Fruit fly (Drosophila melanogaster) whole organism, embryonic: ENCODE data around the gene CG8117.

Experiments
- Atf-2 ChIP-seq: fragments of 200-800 bp; sonication (Bioruptor generic); optimal IDR thresholded peaks from 2 replicates; lab custom pipeline; 2016; ENCODE audit warnings: missing biosample characterization, missing genetic modification characterization
- Atf6 ChIP-seq: fragments of 200-800 bp; sonication (Bioruptor generic); IDR thresholded peaks from 2 replicates; pipeline ENCODE4 v1.3.6; 2022; ENCODE audit warnings: missing biosample characterization, missing genetic modification characterization
- CG10147 ChIP-seq: fragments of 200-800 bp; sonication (Bioruptor generic); optimal IDR thresholded peaks from 2 replicates; lab custom pipeline; 2019; ENCODE audit warnings: missing biosample characterization, mild to moderate bottlenecking, missing genetic modification characterization, moderate library complexity
- CG12299 ChIP-seq: fragments of 200-800 bp; sonication (Bioruptor generic); optimal IDR thresholded peaks from 2 replicates; lab custom pipeline; 2018; ENCODE audit warnings: missing biosample characterization, mild to moderate bottlenecking, missing genetic modification characterization
- CG12391 ChIP-seq: fragments of 200-800 bp; sonication (Bioruptor generic); optimal IDR thresholded peaks from 3 replicates; lab custom pipeline; 2018; ENCODE audit warnings: missing biosample characterization, mild to moderate bottlenecking, missing genetic modification characterization, moderate library complexity
- CG17612 ChIP-seq: fragments of 200-800 bp; sonication (Bioruptor generic); IDR thresholded peaks from 2 replicates; pipeline ENCODE4 v1.3.6; 2022; ENCODE audit warnings: missing biosample characterization, missing genetic modification characterization
- CG18011 ChIP-seq: fragments of 200-800 bp; sonication (Bioruptor generic); optimal IDR thresholded peaks from 2 replicates; lab custom pipeline; 2017; ENCODE audit warnings: missing biosample characterization, missing genetic modification characterization, mild to moderate bottlenecking, moderate library complexity, missing genotype
- CG1832 ChIP-seq: fragments of 200-800 bp; sonication (Bioruptor generic); optimal IDR thresholded peaks from 2 replicates; lab custom pipeline; 2017; ENCODE audit warnings: missing biosample characterization, mild to moderate bottlenecking, missing genetic modification characterization, inconsistent platforms
- CG30403 ChIP-seq: fragments of 200-800 bp; sonication (Bioruptor generic); optimal IDR thresholded peaks from 3 replicates; lab custom pipeline; 2016; ENCODE audit warnings: missing biosample characterization, missing genetic modification characterization
- CG31224 ChIP-seq: fragments of 200-800 bp; sonication (Bioruptor generic); IDR thresholded peaks from 2 replicates; pipeline ENCODE4 v1.3.6; 2022; ENCODE audit warnings: missing biosample characterization, missing genetic modification characterization
- CG3407 ChIP-seq: fragments of 200-800 bp; sonication (Bioruptor generic); optimal IDR thresholded peaks from 2 replicates; lab custom pipeline; 2018; ENCODE audit warnings: missing biosample characterization, mild to moderate bottlenecking, missing genetic modification characterization
- CG3726 ChIP-seq: fragments of 200-800 bp; sonication (Bioruptor generic); IDR thresholded peaks from 3 replicates; pipeline ENCODE4, ENCODE4 v1.3.6; 2022; ENCODE audit warnings: missing biosample characterization, missing genetic modification characterization
- CG6689 ChIP-seq: fragments of 200-800 bp; sonication (Bioruptor generic); IDR thresholded peaks from 2 replicates; pipeline ENCODE4 v1.3.6; 2022; ENCODE audit warnings: missing biosample characterization, missing genetic modification characterization
- CG7987 ChIP-seq: fragments of 200-800 bp; sonication (Bioruptor generic); optimal IDR thresholded peaks from 2 replicates; lab custom pipeline; 2018; ENCODE audit warnings: missing biosample characterization, mild to moderate bottlenecking, missing genetic modification characterization, moderate library complexity
- CG8765 ChIP-seq: fragments of 200-800 bp; sonication (Bioruptor generic); IDR thresholded peaks from 2 replicates; pipeline ENCODE4 v1.3.6; 2022; ENCODE audit warnings: missing biosample characterization, missing genetic modification characterization
- CG9932 ChIP-seq: fragments of 200-800 bp; sonication (Bioruptor generic); IDR thresholded peaks from 2 replicates; pipeline ENCODE4 v1.3.6; 2022; ENCODE audit warnings: missing biosample characterization, missing genetic modification characterization
- D ChIP-seq, 2 experiments: fragments of 200-800 bp in 1 of 2; fragments of >200 bp in 1 of 2; sonication (Bioruptor generic) in 1 of 2; optimal IDR thresholded peaks; 2 replicates in 1 of 2; 3 replicates in 1 of 2; lab custom pipeline; 2017; ENCODE audit warnings: mild to moderate bottlenecking in 1 of 2, missing biosample characterization in 1 of 2, missing genetic modification characterization in 1 of 2, missing genetic modification reagents in 1 of 2
- Deaf1 ChIP-seq: fragments of 200-800 bp; optimal IDR thresholded peaks from 3 replicates; lab custom pipeline; 2019; ENCODE audit warnings: missing biosample characterization, mild to moderate bottlenecking, missing genetic modification characterization, moderate library complexity
- Dip2 ChIP-seq: fragments of 200-800 bp; sonication (Bioruptor generic); IDR thresholded peaks from 2 replicates; pipeline ENCODE4 v1.3.6; 2022; ENCODE audit warnings: missing biosample characterization, missing genetic modification characterization
- Eip74EF ChIP-seq, 2 experiments: fragments of 200-800 bp in 1 of 2; fragments of >200 bp in 1 of 2; sonication (Bioruptor generic) in 1 of 2; optimal IDR thresholded peaks; 2 replicates each; lab custom pipeline; 2017 to 2019; ENCODE audit warnings: missing biosample characterization in 2 of 2, missing genetic modification characterization in 2 of 2, mild to moderate bottlenecking in 1 of 2, moderate library complexity in 1 of 2
- Elba2 ChIP-seq: fragments of 200-800 bp; sonication (Bioruptor generic); optimal IDR thresholded peaks from 3 replicates; lab custom pipeline; 2016; ENCODE audit warnings: missing biosample characterization, missing genetic modification characterization
- Hmr ChIP-seq: fragments of 200-800 bp; sonication (Bioruptor generic); optimal IDR thresholded peaks from 3 replicates; lab custom pipeline; 2017; ENCODE audit warnings: mild to moderate bottlenecking, missing biosample characterization, missing genetic modification reagents, missing genetic modification characterization
- Hmx ChIP-seq: fragments of 200-800 bp; sonication (Bioruptor generic); optimal IDR thresholded peaks from 2 replicates; lab custom pipeline; 2016; ENCODE audit warnings: missing biosample characterization, missing genetic modification characterization
- Lim3 ChIP-seq: fragments of 200-800 bp; sonication (Bioruptor generic); IDR thresholded peaks from 2 replicates; pipeline ENCODE4 v1.3.6; 2022; ENCODE audit warnings: missing biosample characterization, missing genetic modification characterization
- Mes4 ChIP-seq: fragments of 200-800 bp; sonication (Bioruptor generic); optimal IDR thresholded peaks from 2 replicates; lab custom pipeline; 2016; ENCODE audit warnings: missing biosample characterization, missing genetic modification characterization
- Nf-YB ChIP-seq: fragments of 200-800 bp; sonication (Bioruptor generic); optimal IDR thresholded peaks from 3 replicates; lab custom pipeline; 2019; ENCODE audit warnings: missing biosample characterization, mild to moderate bottlenecking, missing genetic modification characterization, moderate library complexity
- Oaz ChIP-seq: fragments of 200-800 bp; sonication (Bioruptor generic); IDR thresholded peaks from 2 replicates; pipeline ENCODE4 v1.3.6; 2022; ENCODE audit warnings: missing biosample characterization, missing genetic modification characterization
- Six4 ChIP-seq: fragments of 200-800 bp; sonication (Bioruptor generic); optimal IDR thresholded peaks from 2 replicates; lab custom pipeline; 2016; ENCODE audit warnings: missing biosample characterization, missing genetic modification characterization
- ac ChIP-seq: fragments of 200-800 bp; sonication (Bioruptor generic); optimal IDR thresholded peaks from 3 replicates; lab custom pipeline; 2017; ENCODE audit warnings: missing biosample characterization, mild to moderate bottlenecking, missing genetic modification characterization
- amos ChIP-seq: fragments of 200-800 bp; sonication (Bioruptor generic); IDR thresholded peaks from 2 replicates; pipeline ENCODE4 v1.3.6; 2022; ENCODE audit warnings: missing biosample characterization, missing genetic modification characterization; ENCODE audit not compliant: partially characterized antibody
- bbx ChIP-seq: fragments of 200-800 bp; sonication (Bioruptor generic); IDR thresholded peaks from 2 replicates; pipeline ENCODE4 v1.3.6; 2022; ENCODE audit warnings: missing biosample characterization, missing genetic modification characterization; ENCODE audit not compliant: partially characterized antibody
- btn ChIP-seq: fragments of 200-800 bp; sonication (Bioruptor generic); optimal IDR thresholded peaks from 2 replicates; lab custom pipeline; 2016; ENCODE audit warnings: missing biosample characterization, missing genetic modification characterization
- chm ChIP-seq: fragments of 200-800 bp; sonication (Bioruptor generic); IDR thresholded peaks from 2 replicates; pipeline ENCODE4 v1.3.6; 2022; ENCODE audit warnings: missing biosample characterization, missing genetic modification characterization
- chn ChIP-seq: fragments of 200-800 bp; sonication (Bioruptor generic); optimal IDR thresholded peaks from 2 replicates; lab custom pipeline; 2016; ENCODE audit warnings: missing biosample characterization, missing genetic modification characterization
- da ChIP-seq: fragments of 200-800 bp; sonication (Bioruptor generic); optimal IDR thresholded peaks from 2 replicates; lab custom pipeline; 2016; ENCODE audit warnings: missing biosample characterization, missing genetic modification characterization
- dati ChIP-seq: fragments of 200-800 bp; sonication (Bioruptor generic); IDR thresholded peaks from 2 replicates; pipeline ENCODE4 v1.3.6; 2022; ENCODE audit warnings: missing biosample characterization, missing genetic modification characterization
- esg ChIP-seq: fragments of 200-800 bp; sonication (Bioruptor generic); conservative IDR thresholded peaks from 2 replicates; pipeline ENCODE4 v1.3.6; 2022; ENCODE audit warnings: missing biosample characterization, missing genetic modification characterization
- fd3F ChIP-seq: fragments of 200-800 bp; sonication (Bioruptor generic); optimal IDR thresholded peaks from 2 replicates; lab custom pipeline; 2018; ENCODE audit warnings: missing biosample characterization, mild to moderate bottlenecking, missing genetic modification characterization, moderate library complexity
- ftz-f1 ChIP-seq: fragments of 200-800 bp; sonication (Bioruptor generic); optimal IDR thresholded peaks from 2 replicates; lab custom pipeline; 2016; ENCODE audit warnings: missing biosample characterization, missing genetic modification characterization
- gsb-n ChIP-seq: fragments of 200-800 bp; sonication (Bioruptor generic); optimal IDR thresholded peaks from 3 replicates; lab custom pipeline; 2018; ENCODE audit warnings: missing biosample characterization, mild to moderate bottlenecking, missing genetic modification characterization
- h ChIP-seq: fragments of >200 bp; optimal IDR thresholded peaks from 2 replicates; lab custom pipeline; 2017
- lov ChIP-seq, 2 experiments: fragments of 200-800 bp in 1 of 2; fragments of >200 bp in 1 of 2; sonication (Bioruptor generic) in 1 of 2; IDR thresholded peaks in 1 of 2; optimal IDR thresholded peaks in 1 of 2; 2 replicates in 1 of 2; 3 replicates in 1 of 2; pipeline versions ENCODE4 v1.3.6 to Lab custom; 2017 to 2022; ENCODE audit warnings: missing biosample characterization in 1 of 2, missing genetic modification characterization in 1 of 2
- luna ChIP-seq: fragments of 200-800 bp; sonication (Bioruptor generic); optimal IDR thresholded peaks from 2 replicates; lab custom pipeline; 2016; ENCODE audit warnings: missing biosample characterization, missing genetic modification characterization
- onecut ChIP-seq: fragments of 200-800 bp; sonication (Bioruptor generic); IDR thresholded peaks from 2 replicates; pipeline ENCODE4 v1.3.6; 2022; ENCODE audit warnings: missing biosample characterization, missing genetic modification characterization
- peb ChIP-seq: fragments of 200-800 bp; sonication (Bioruptor generic); IDR thresholded peaks from 2 replicates; pipeline ENCODE4 v1.3.6; 2022; ENCODE audit warnings: missing biosample characterization, missing genetic modification characterization
- pum ChIP-seq: fragments of 200-800 bp; sonication (Bioruptor generic); optimal IDR thresholded peaks from 2 replicates; lab custom pipeline; 2016; ENCODE audit warnings: missing biosample characterization, missing genetic modification characterization
- salm ChIP-seq: fragments of 200-800 bp; sonication (Bioruptor generic); optimal IDR thresholded peaks from 2 replicates; lab custom pipeline; 2018; ENCODE audit warnings: missing biosample characterization, mild to moderate bottlenecking, missing genetic modification characterization
- ssp ChIP-seq: fragments of 200-800 bp; sonication (Bioruptor generic); IDR thresholded peaks from 2 replicates; pipeline ENCODE4 v1.3.6; 2022; ENCODE audit warnings: missing biosample characterization, missing genetic modification characterization
- twi ChIP-seq: fragments of 200-800 bp; optimal IDR thresholded peaks from 2 replicates; lab custom pipeline; 2019; ENCODE audit warnings: missing biosample characterization, mild to moderate bottlenecking, missing genetic modification characterization, moderate library complexity

The CG8117 gene

DNA sequence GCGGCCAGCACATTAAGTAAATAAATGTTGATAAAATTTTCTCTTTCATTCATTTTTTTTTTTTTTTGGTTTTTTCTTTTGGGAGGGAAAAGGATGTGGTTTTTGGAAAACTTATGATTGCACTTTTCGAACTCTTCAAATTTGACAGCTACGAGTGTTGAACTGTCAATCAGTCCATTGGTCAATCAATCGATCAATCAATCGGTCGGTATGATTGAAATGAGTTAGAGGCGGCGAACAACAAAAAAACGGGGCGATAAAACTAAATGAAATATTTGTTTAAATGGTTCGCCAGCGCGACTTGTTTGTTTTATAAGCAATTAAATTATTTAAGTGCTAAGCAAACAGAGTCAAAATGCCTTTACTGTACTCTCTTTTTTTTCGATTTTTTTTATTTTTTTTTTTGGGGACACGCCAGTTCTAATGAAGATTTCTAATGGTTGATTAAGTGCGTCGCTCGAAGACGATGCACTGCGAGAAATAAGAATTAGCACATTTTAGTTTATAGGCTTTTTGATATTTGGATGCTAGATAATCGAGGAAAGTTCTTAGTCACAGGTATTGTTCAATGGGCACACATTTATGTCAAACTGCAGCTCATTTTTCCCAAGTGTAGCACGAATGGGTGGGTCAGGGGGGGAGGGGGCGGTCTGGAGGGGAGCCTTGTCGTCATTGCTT lies 24.9 kb upstream of the CG8117 start (continued):
- TF ChIP-seq CG17612 (GFP tag; lab: Robert Waterston, UW) = no peak; the same call in 1 of the 2 replicates
- TF ChIP-seq dati (GFP tag; lab: Robert Waterston, UW) = 0 out of 2 replicates have a peak, but pooled peaks have one; percentile 20
- TF ChIP-seq Six4 (GFP tag; lab: Kevin White, UChicago) = peak; percentile 87
- peak; percentile 71 for TF ChIP-seq Atf6 (GFP tag; lab: Robert Waterston, UW)
- peak; percentile 77 for TF ChIP-seq chm (GFP tag; lab: Robert Waterston, UW)
- TF ChIP-seq Atf-2 = peak; percentile 65
- TF ChIP-seq CG8765 (GFP tag; lab: Robert Waterston, UW) = no peak
- peak; percentile 56 for TF ChIP-seq CG31224
- TF ChIP-seq Hmr = peak; percentile 66
- no peak for TF ChIP-seq CG1832
- TF ChIP-seq btn (GFP tag; lab: Kevin White, UChicago) = peak; percentile 58
- TF ChIP-seq da (GFP tag; lab: Kevin White, UChicago) = peak; percentile 51
- TF ChIP-seq CG6689 (GFP tag; lab: Robert Waterston, UW) = peak; percentile 84
- no peak for TF ChIP-seq luna (GFP tag; lab: Kevin White, UChicago)
- TF ChIP-seq Eip74EF (GFP tag; optimal IDR thresholded peaks at IDR 0.05; lab: Kevin White, UChicago) = peak in 1 of 2 experiments; percentile 61
- TF ChIP-seq CG7987 (GFP tag; lab: Kevin White, UChicago) = no peak
- peak; percentile 33 for TF ChIP-seq CG18011 (GFP tag; lab: Kevin White, UChicago)
- TF ChIP-seq Mes4 = peak; percentile 53
- no peak for TF ChIP-seq bbx (GFP tag; lab: Robert Waterston, UW)
- TF ChIP-seq Nf-YB (GFP tag; lab: Kevin White, UChicago) = peak; percentile 62
- peak; percentile 64 for TF ChIP-seq chn (GFP tag; lab: Kevin White, UChicago)
- peak; percentile 62 for TF ChIP-seq fd3F
- peak; percentile 49; the same call in 1 of the 2 replicates for TF ChIP-seq CG9932
- TF ChIP-seq CG12299 = peak; percentile 45
- TF ChIP-seq pum (GFP tag; lab: Kevin White, UChicago) = peak; percentile 65
- peak; percentile 73; the same call in 2 of the 3 replicates for TF ChIP-seq CG3726 (GFP tag; lab: Robert Waterston, UW)
- TF ChIP-seq ssp = peak; percentile 77
- peak; percentile 85 for TF ChIP-seq CG30403
- no peak for TF ChIP-seq h
- TF ChIP-seq Deaf1 (tag; lab: Kevin White, UChicago) = peak; percentile 53
- TF ChIP-seq Hmx = no peak
- peak; percentile 79 for TF ChIP-seq CG12391 (tag; lab: Kevin White, UChicago)
- TF ChIP-seq CG3407 (GFP tag; lab: Kevin White, UChicago) = peak; percentile 62
- TF ChIP-seq gsb-n (tag; lab: Kevin White, UChicago) = peak; percentile 67
- no peak for TF ChIP-seq ftz-f1 (GFP tag; lab: Kevin White, UChicago)
- no peak for TF ChIP-seq lov (optimal IDR thresholded peaks at IDR 0.05; lab: Kevin White, UChicago)
- 0 out of 3 replicates have a peak, but pooled peaks have one; percentile 78 for TF ChIP-seq lov (GFP tag; IDR thresholded peaks at IDR 0.05; lab: Robert Waterston, UW)
- TF ChIP-seq Oaz (GFP tag; lab: Robert Waterston, UW) = peak; percentile 62
- TF ChIP-seq D (optimal IDR thresholded peaks at IDR 0.05; lab: Kevin White, UChicago) = no peak
- TF ChIP-seq D (GFP tag; optimal IDR thresholded peaks at IDR 0.05; lab: Kevin White, UChicago) = peak; percentile 84
- peak; percentile 43; the same call in 1 of the 2 replicates for TF ChIP-seq peb (GFP tag; lab: Robert Waterston, UW)
- no peak for TF ChIP-seq ac
- no peak for TF ChIP-seq amos (GFP tag; lab: Robert Waterston, UW)
- peak; percentile 75 for TF ChIP-seq twi
- no peak for TF ChIP-seq Elba2 (GFP tag; lab: Kevin White, UChicago)
- TF ChIP-seq Lim3 (GFP tag; lab: Robert Waterston, UW) = no peak
- TF ChIP-seq Dip2 (GFP tag; lab: Robert Waterston, UW) = no peak
- TF ChIP-seq CG10147 = peak; percentile 61
- peak; percentile 71 for TF ChIP-seq esg
- peak; percentile 76 for TF ChIP-seq onecut (GFP tag; lab: Robert Waterston, UW)
- peak; percentile 65 for TF ChIP-seq salm
